Worm (Caenorhabditis elegans): ENCODE data around the gene sre-11.

Gene sre-11

DNA sequence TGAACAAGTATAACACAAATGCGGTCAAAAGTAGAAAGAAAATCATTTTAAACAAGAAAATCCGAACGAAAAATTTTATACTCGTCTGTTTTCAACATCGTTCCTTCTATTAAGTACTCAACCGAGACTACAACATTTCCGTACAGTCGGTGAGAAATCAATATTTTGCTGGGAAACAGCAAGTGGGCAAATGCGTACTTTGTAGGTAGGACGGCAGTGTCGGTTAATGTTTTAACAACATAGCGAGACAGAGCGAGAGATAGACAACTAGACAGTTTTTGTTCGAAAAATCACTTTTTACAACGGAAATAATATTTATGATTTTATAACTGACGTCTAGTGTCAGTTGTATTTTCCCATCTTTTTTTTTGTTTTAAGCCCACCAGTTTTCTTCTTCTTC lies 2.4 kb downstream of the sre-11 start, which contains the start of gene cyp-33A1:
TSS of gene cyp-33A1 (minus strand) at position 72 of the 400 bp plus-strand sequence.
- TF ChIP-seq attf-5 (GFP tag; optimal IDR thresholded peaks at IDR 0.05) (peak; percentile 47), F23B12.7 (tag; optimal IDR thresholded peaks at IDR 0.05; ENCODE audit: insufficient read depth) (peak; percentile 33), nhr-80 (tag; optimal IDR thresholded peaks at IDR 0.05) (peak; percentile 30), C06A6.2 (GFP tag; conservative IDR thresholded peaks at IDR 0.05) (no peak)

- TF ChIP-seq hlh-12 (tag; optimal IDR thresholded peaks at IDR 0.05) (no peak), F33H1.4 (GFP tag; IDR thresholded peaks at IDR 0.05) (no peak), ztf-22 (GFP tag; optimal IDR thresholded peaks at IDR 0.05) (no peak), snpc-1.3 (tag; optimal IDR thresholded peaks at IDR 0.05; ENCODE audit: insufficient read depth) (no peak), ets-4 (GFP tag; optimal IDR thresholded peaks at IDR 0.05) (no peak), lin-35 (GFP tag; optimal IDR thresholded peaks at IDR 0.05) (no peak), bed-2 (GFP tag; IDR thresholded peaks at IDR 0.05) (no peak), F57A8.1 (GFP tag; optimal IDR thresholded peaks at IDR 0.05) (no peak), F57C9.4 (tag; optimal IDR thresholded peaks at IDR 0.05) (no peak), snpc-3.4 (tag; optimal IDR thresholded peaks at IDR 0.05) (no peak), ztf-3 (GFP tag; optimal IDR thresholded peaks at IDR 0.05) (no peak), somi-1 (GFP tag; optimal IDR thresholded peaks at IDR 0.05) (no peak), lag-1 (GFP tag; IDR thresholded peaks at IDR 0.05) (no peak), hsf-1 (GFP tag; IDR thresholded peaks at IDR 0.05) (no peak), Y95B8A.8 (GFP tag; IDR thresholded peaks at IDR 0.05) (no peak)
These were observed 7.9 kb downstream of the sre-11 start, which contains the start of gene C12D5.3 for ce11 chrV:7675904-7676303. C12D5.3 (plus strand) TSS chrV:7676204.

DNA sequence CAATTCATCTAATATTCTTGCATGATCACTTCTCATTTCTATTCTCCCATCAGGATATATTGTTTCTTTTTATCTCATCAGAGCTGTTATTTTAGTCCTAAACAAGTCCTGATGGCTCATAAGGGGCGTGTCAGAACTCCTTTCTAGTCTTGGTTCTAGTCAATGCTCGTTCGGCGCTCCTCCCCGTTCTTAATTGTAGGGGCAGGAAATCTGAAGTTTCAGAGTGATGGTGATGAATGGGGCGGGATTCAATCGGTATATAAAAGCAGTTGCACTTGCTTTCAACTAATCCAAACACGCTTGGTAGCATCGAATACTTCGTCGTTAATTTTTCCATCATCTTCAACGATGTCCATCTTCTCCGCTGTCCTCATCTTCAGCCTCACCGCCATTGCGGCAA lies 11.5 kb downstream of the sre-11 start, which contains the start of gene C12D5.4:
TSS of gene C12D5.4 (plus strand) at position 301 of the 400 bp plus-strand sequence.
- TF ChIP-seq F37B4.10 (GFP tag; IDR thresholded peaks at IDR 0.05) (no peak), tbx-9 (tag; optimal IDR thresholded peaks at IDR 0.05; ENCODE audit: borderline replicate concordance) (no peak), rpc-1 (optimal IDR thresholded peaks at IDR 0.05) (no peak), rpc-1 (tag; optimal IDR thresholded peaks at IDR 0.05) (no peak), xnd-1 (tag; optimal IDR thresholded peaks at IDR 0.05) (no peak), fkh-3 (tag; optimal IDR thresholded peaks at IDR 0.05) (no peak), attf-3 (GFP tag; conservative IDR thresholded peaks at IDR 0.05) (no peak), lin-40 (tag; optimal IDR thresholded peaks at IDR 0.05) (no peak), ccch-3 (GFP tag; optimal IDR thresholded peaks at IDR 0.05) (no peak), sdz-38 (tag; optimal IDR thresholded peaks at IDR 0.05) (no peak), F33H1.4 (GFP tag; IDR thresholded peaks at IDR 0.05) (no peak), mel-28 (tag; optimal IDR thresholded peaks at IDR 0.05; ENCODE audit: borderline replicate concordance) (no peak), F23B12.7 (tag; optimal IDR thresholded peaks at IDR 0.05; ENCODE audit: insufficient read depth) (no peak), Y79H2A.3 (GFP tag; conservative IDR thresholded peaks at IDR 0.05) (no peak), dpff-1 (tag; optimal IDR thresholded peaks at IDR 0.05) (no peak), ceh-27 (GFP tag; optimal IDR thresholded peaks at IDR 0.05) (no peak), sptf-2 (GFP tag; optimal IDR thresholded peaks at IDR 0.05) (no peak)

DNA sequence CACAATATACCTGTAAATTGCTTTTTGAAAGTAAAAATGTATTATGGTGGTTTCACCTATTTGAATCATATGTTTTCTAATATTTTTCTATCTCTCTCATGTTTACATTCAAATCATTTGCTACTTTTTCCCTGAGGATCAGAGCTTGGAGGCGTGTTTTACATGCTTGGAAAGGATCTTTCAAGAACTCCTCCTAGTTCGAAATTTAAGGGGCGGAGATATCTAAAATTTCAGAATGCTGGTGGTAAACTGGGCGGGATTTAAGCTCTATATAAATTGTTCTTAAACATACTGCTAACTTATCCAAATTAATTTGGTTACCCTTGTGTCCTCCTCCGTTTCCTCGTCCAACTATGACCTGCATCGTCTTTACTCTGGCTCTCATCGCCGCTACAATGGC lies 15.8 kb downstream of the sre-11 start, which contains the start of gene C12D5.5:
TSS of gene C12D5.5 (plus strand) at position 301 of the 400 bp plus-strand sequence.
- TF ChIP-seq Y53F4B.3 (GFP tag; IDR thresholded peaks at IDR 0.05) (no peak), C06A6.2 (GFP tag; conservative IDR thresholded peaks at IDR 0.05) (no peak), chd-7 (tag; optimal IDR thresholded peaks at IDR 0.05) (no peak), hmg-20 (GFP tag; IDR thresholded peaks at IDR 0.05) (no peak), hlh-26 (GFP tag; conservative IDR thresholded peaks at IDR 0.05) (no peak), Y53G8AR.9 (GFP tag; conservative IDR thresholded peaks at IDR 0.05) (no peak), F23B12.7 (tag; optimal IDR thresholded peaks at IDR 0.05; ENCODE audit: insufficient read depth) (no peak), ceh-91 (GFP tag; IDR thresholded peaks at IDR 0.05) (no peak), ztf-28 (GFP tag; IDR thresholded peaks at IDR 0.05) (no peak)
